Fruit fly (Drosophila melanogaster) whole organism, larva: ENCODE measurements around the gene CG34174.

Experiments used
- noc ChIP-seq: fragments of 200-800 bp; sonication (Bioruptor generic); optimal IDR thresholded peaks from 3 replicates; lab custom pipeline; 2019; ENCODE audit warnings: missing biosample characterization, mild to moderate bottlenecking, missing genetic modification characterization, moderate library complexity

Gene CG34174

dm6 chr2L:2193357-2193780 lies 20.7 kb upstream of the CG34174 start:
- peak; percentile 47 for TF ChIP-seq noc (tag; lab: Kevin White, UChicago)

- no peak for TF ChIP-seq noc (tag; lab: Kevin White, UChicago)
These were observed 19.7 kb upstream of the CG34174 start for dm6 chr2L:2194305-2194828.

dm6 chr2L:2195328-2195727 lies 18.7 kb upstream of the CG34174 start:
- TF ChIP-seq noc (tag; lab: Kevin White, UChicago) = no peak

dm6 chr2L:2196590-2197474 lies 17.2 kb upstream of the CG34174 start:
- peak; percentile 41 for TF ChIP-seq noc (tag; lab: Kevin White, UChicago)

- no peak for TF ChIP-seq noc (tag; lab: Kevin White, UChicago)
These were observed 16.5 kb upstream of the CG34174 start, which contains the start of gene COX7AL2 for dm6 chr2L:2197475-2198118. COX7AL2 (minus strand) TSS chr2L:2197912.

dm6 chr2L:2198119-2198494 lies 16.0 kb upstream of the CG34174 start:
- TF ChIP-seq noc (tag; lab: Kevin White, UChicago) = no peak

dm6 chr2L:2198613-2199432 lies 15.2 kb upstream of the CG34174 start:
- TF ChIP-seq noc (tag; lab: Kevin White, UChicago) = peak; percentile 56

dm6 chr2L:2199433-2199796 lies 14.7 kb upstream of the CG34174 start:
- no peak for TF ChIP-seq noc (tag; lab: Kevin White, UChicago)

- TF ChIP-seq noc (tag; lab: Kevin White, UChicago) = no peak
These were observed 13.7 kb upstream of the CG34174 start for dm6 chr2L:2200136-2201036.

- TF ChIP-seq noc (tag; lab: Kevin White, UChicago) = no peak
These were observed 12.9 kb upstream of the CG34174 start for dm6 chr2L:2201107-2201561.

dm6 chr2L:2202018-2202852 lies 11.8 kb upstream of the CG34174 start:
- no peak for TF ChIP-seq noc (tag; lab: Kevin White, UChicago)

dm6 chr2L:2202853-2203717 lies 11.0 kb upstream of the CG34174 start:
- no peak for TF ChIP-seq noc (tag; lab: Kevin White, UChicago)

dm6 chr2L:2206066-2206465 lies 8.0 kb upstream of the CG34174 start, which contains the start of gene CG31668:
CG31668 (minus strand) TSS chr2L:2206166.
- TF ChIP-seq noc (tag; lab: Kevin White, UChicago) = no peak
